In genomic region chrX:18699268-18700140, dm6 we compare ENCODE assay signal across 4 fruit fly cellular contexts.
TF ChIP-seq lines count a peak whose summit lies in the region.

No protein-coding gene starts in this region.

- TF ChIP-seq CTCF in whole organism, embryonic (GFP tag; optimal IDR thresholded peaks at IDR 0.05; lab: Kevin White, UChicago), result no peak

TF ChIP-seq in whole organism, adult, 20 proteins besides CTCF, POLR2A, EP300 and RAD21:
- TF ChIP-seq CG1620 (GFP tag; optimal IDR thresholded peaks at IDR 0.05; lab: Kevin White, UChicago), result no peak
- no peak for TF ChIP-seq CG11617 (GFP tag; optimal IDR thresholded peaks at IDR 0.05; lab: Kevin White, UChicago)
- TF ChIP-seq Crg-1 (GFP tag; optimal IDR thresholded peaks at IDR 0.05; lab: Kevin White, UChicago), result no peak
- TF ChIP-seq tj (GFP tag; optimal IDR thresholded peaks at IDR 0.05; lab: Kevin White, UChicago), result peak; percentile 98
- no peak for TF ChIP-seq Mnt (GFP tag; optimal IDR thresholded peaks at IDR 0.05; lab: Kevin White, UChicago)
- TF ChIP-seq CG14711 (tag; optimal IDR thresholded peaks at IDR 0.05; lab: Kevin White, UChicago), result no peak
- no peak for TF ChIP-seq Clk (GFP tag; optimal IDR thresholded peaks at IDR 0.05; lab: Kevin White, UChicago)
- no peak for TF ChIP-seq ovo (GFP tag; optimal IDR thresholded peaks at IDR 0.05; lab: Kevin White, UChicago)
- TF ChIP-seq kay (GFP tag; lab: Kevin White, UChicago; ENCODE audit: borderline replicate concordance), result no peak

TF ChIP-seq in whole organism, embryonic, 481 proteins besides CTCF, POLR2A, EP300 and RAD21:
- no peak for TF ChIP-seq chn (GFP tag; optimal IDR thresholded peaks at IDR 0.05; lab: Kevin White, UChicago)
- TF ChIP-seq chinmo (GFP tag; IDR thresholded peaks at IDR 0.05; lab: Robert Waterston, UW; ENCODE audit: partially characterized antibody), result peak; percentile 68; the same call in 1 of the 4 replicates
- no peak for TF ChIP-seq wor (GFP tag; IDR thresholded peaks at IDR 0.05; lab: Robert Waterston, UW)
- no peak for TF ChIP-seq CG13424 (tag; optimal IDR thresholded peaks at IDR 0.05; lab: Kevin White, UChicago)
- TF ChIP-seq scrt (GFP tag; optimal IDR thresholded peaks at IDR 0.05; lab: Kevin White, UChicago), result no peak
- TF ChIP-seq CG12236 (GFP tag; optimal IDR thresholded peaks at IDR 0.05; lab: Kevin White, UChicago), result no peak
- peak in 1 of 2 experiments; percentile 39 for TF ChIP-seq Pdp1 (GFP tag; optimal IDR thresholded peaks at IDR 0.05; lab: Kevin White, UChicago)
- TF ChIP-seq CG10959 (GFP tag; IDR thresholded peaks at IDR 0.05; lab: Robert Waterston, UW), result no peak
- no peak for TF ChIP-seq CG8290 (GFP tag; optimal IDR thresholded peaks at IDR 0.05; lab: Kevin White, UChicago)
- TF ChIP-seq CG8290 (tag; optimal IDR thresholded peaks at IDR 0.05; lab: Kevin White, UChicago), result no peak
- TF ChIP-seq sd (tag; optimal IDR thresholded peaks at IDR 0.05; lab: Kevin White, UChicago), result peak; percentile 82
- no peak for TF ChIP-seq CG10462 (GFP tag; optimal IDR thresholded peaks at IDR 0.05; lab: Kevin White, UChicago)
- peak; percentile 12 for TF ChIP-seq CG12769 (tag; optimal IDR thresholded peaks at IDR 0.05; lab: Kevin White, UChicago)
- TF ChIP-seq B-H1 (GFP tag; IDR thresholded peaks at IDR 0.05; lab: Robert Waterston, UW), result no peak
- TF ChIP-seq gro (GFP tag; optimal IDR thresholded peaks at IDR 0.05; lab: Kevin White, UChicago), result no peak
- TF ChIP-seq CG4360 (GFP tag; IDR thresholded peaks at IDR 0.05; lab: Robert Waterston, UW), result no peak
- no peak for TF ChIP-seq phol (tag; optimal IDR thresholded peaks at IDR 0.05; lab: Kevin White, UChicago)
- peak; percentile 31; the same call in 1 of the 2 replicates for TF ChIP-seq crol (GFP tag; IDR thresholded peaks at IDR 0.05; lab: Robert Waterston, UW)
- no peak for TF ChIP-seq CG14965 (GFP tag; optimal IDR thresholded peaks at IDR 0.05; lab: Kevin White, UChicago; ENCODE audit: borderline replicate concordance)
- TF ChIP-seq vnd (GFP tag; IDR thresholded peaks at IDR 0.05; lab: Robert Waterston, UW; ENCODE audit: partially characterized antibody), result no peak
- TF ChIP-seq nom (GFP tag; optimal IDR thresholded peaks at IDR 0.05; lab: Kevin White, UChicago), result peak; percentile 39
- TF ChIP-seq CG3995 (GFP tag; optimal IDR thresholded peaks at IDR 0.05; lab: Kevin White, UChicago), result no peak
- no peak for TF ChIP-seq nau (GFP tag; optimal IDR thresholded peaks at IDR 0.05; lab: Kevin White, UChicago)

TF ChIP-seq in whole organism, prepupa, 60 proteins besides CTCF, POLR2A, EP300 and RAD21:
- TF ChIP-seq dsx (GFP tag; optimal IDR thresholded peaks at IDR 0.05; lab: Kevin White, UChicago; ENCODE audit: poor library complexity, severe bottlenecking) (peak; percentile 20), CG6163 (GFP tag; IDR thresholded peaks at IDR 0.05; lab: Robert Waterston, UW) (0 out of 3 replicates have a peak, but pooled peaks have one; percentile 7), Eip78C (GFP tag; lab: Kevin White, UChicago) (peak; percentile 34), CG9139 (GFP tag; optimal IDR thresholded peaks at IDR 0.05; lab: Kevin White, UChicago) (peak; percentile 43), Met (GFP tag; optimal IDR thresholded peaks at IDR 0.05; lab: Kevin White, UChicago) (no peak), spab (GFP tag; optimal IDR thresholded peaks at IDR 0.05; lab: Kevin White, UChicago) (peak; percentile 32), topi (GFP tag; optimal IDR thresholded peaks at IDR 0.05; lab: Kevin White, UChicago) (no peak), Ets96B (tag; optimal IDR thresholded peaks at IDR 0.05; lab: Kevin White, UChicago) (no peak), ss (GFP tag; optimal IDR thresholded peaks at IDR 0.05; lab: Kevin White, UChicago) (peak; percentile 41 to 51), CG6808 (GFP tag; optimal IDR thresholded peaks at IDR 0.05; lab: Kevin White, UChicago) (peak; percentile 28)

TF ChIP-seq in whole organism, pupa, 21 proteins besides CTCF, POLR2A, EP300 and RAD21:
- TF ChIP-seq CG8159 (tag; optimal IDR thresholded peaks at IDR 0.05; lab: Kevin White, UChicago), result peak; percentile 28
- no peak for TF ChIP-seq CG14655 (GFP tag; optimal IDR thresholded peaks at IDR 0.05; lab: Kevin White, UChicago)
- no peak for TF ChIP-seq CG15710 (tag; optimal IDR thresholded peaks at IDR 0.05; lab: Kevin White, UChicago)
- TF ChIP-seq gl (tag; optimal IDR thresholded peaks at IDR 0.05; lab: Kevin White, UChicago), result peak; percentile 26
- peak; percentile 92 for TF ChIP-seq EcR (GFP tag; optimal IDR thresholded peaks at IDR 0.05; lab: Kevin White, UChicago)
- no peak for TF ChIP-seq D1 (tag; optimal IDR thresholded peaks at IDR 0.05; lab: Kevin White, UChicago)
- no peak for TF ChIP-seq CG9948 (tag; optimal IDR thresholded peaks at IDR 0.05; lab: Kevin White, UChicago)
- TF ChIP-seq CG12605 (GFP tag; IDR thresholded peaks at IDR 0.05; lab: Robert Waterston, UW), result no peak
TF ChIP-seq in whole organism, pupa: peak in this region for 3.
